Fruit fly (Drosophila melanogaster): ENCODE data around the gene CG33995.

The CG33995 gene

dm6 chr2L:5086905-5087522 is 43.9 kb downstream of the CG33995 start (continued):
- peak; percentile 81 for TF ChIP-seq CG12104 (GFP tag; optimal IDR thresholded peaks at IDR 0.05)
- TF ChIP-seq unc-4 (GFP tag; IDR thresholded peaks at IDR 0.05; ENCODE audit: partially characterized antibody) = no peak
- TF ChIP-seq dimm (GFP tag; IDR thresholded peaks at IDR 0.05) = 0 out of 2 replicates have a peak, but pooled peaks have one; percentile 17
- TF ChIP-seq fd102C (GFP tag; optimal IDR thresholded peaks at IDR 0.05) = peak; percentile 17
- TF ChIP-seq Jarid2 (GFP tag; optimal IDR thresholded peaks at IDR 0.05) = peak; percentile 53
- peak; percentile 68 for TF ChIP-seq Mad (GFP tag; optimal IDR thresholded peaks at IDR 0.05)
- TF ChIP-seq CG2202 (tag; optimal IDR thresholded peaks at IDR 0.05) = peak; percentile 18
- TF ChIP-seq CG4424 (GFP tag; optimal IDR thresholded peaks at IDR 0.05) = peak; percentile 76
- TF ChIP-seq CG10147 (GFP tag; optimal IDR thresholded peaks at IDR 0.05) = peak; percentile 77
- peak; percentile 61 for TF ChIP-seq fd3F (GFP tag; optimal IDR thresholded peaks at IDR 0.05)
- TF ChIP-seq wor (GFP tag; IDR thresholded peaks at IDR 0.05) = peak; percentile 56
- peak; percentile 23 for TF ChIP-seq disco-r (GFP tag; optimal IDR thresholded peaks at IDR 0.05)
- peak; percentile 76 for TF ChIP-seq CG5180 (GFP tag; optimal IDR thresholded peaks at IDR 0.05)
- TF ChIP-seq MTF-1 (GFP tag; optimal IDR thresholded peaks at IDR 0.05; ENCODE audit: borderline replicate concordance) = peak; percentile 32
- peak; percentile 54 for TF ChIP-seq corto (GFP tag; optimal IDR thresholded peaks at IDR 0.05)
- peak; percentile 83 for TF ChIP-seq CoRest (tag; optimal IDR thresholded peaks at IDR 0.05)
- peak; percentile 84 for TF ChIP-seq CG3281 (GFP tag; optimal IDR thresholded peaks at IDR 0.05)
- peak; percentile 39 for TF ChIP-seq Usf (GFP tag; optimal IDR thresholded peaks at IDR 0.05)
- no peak for TF ChIP-seq yki (optimal IDR thresholded peaks at IDR 0.05)
- peak; percentile 55 for TF ChIP-seq Camta (GFP tag; optimal IDR thresholded peaks at IDR 0.05)
- 0 out of 2 replicates have a peak, but pooled peaks have one; percentile 19 for TF ChIP-seq CG4360 (GFP tag; IDR thresholded peaks at IDR 0.05)
- TF ChIP-seq cg (GFP tag; optimal IDR thresholded peaks at IDR 0.05) = no peak
- TF ChIP-seq CG9727 (GFP tag; optimal IDR thresholded peaks at IDR 0.05) = peak; percentile 82
- no peak for TF ChIP-seq B-H2 (GFP tag; optimal IDR thresholded peaks at IDR 0.05)
- TF ChIP-seq CG2712 (tag; optimal IDR thresholded peaks at IDR 0.05) = peak; percentile 83
- peak; percentile 27 for TF ChIP-seq CG10431 (GFP tag; optimal IDR thresholded peaks at IDR 0.05)
- peak; percentile 38; the same call in 1 of the 2 replicates for TF ChIP-seq bowl (GFP tag; IDR thresholded peaks at IDR 0.05)
- no peak for TF ChIP-seq CG7963 (GFP tag; IDR thresholded peaks at IDR 0.05; ENCODE audit: partially characterized antibody)
- peak; percentile 73 for TF ChIP-seq Ssrp (tag; optimal IDR thresholded peaks at IDR 0.05)
- TF ChIP-seq aop (GFP tag; IDR thresholded peaks at IDR 0.05) = no peak
- peak; percentile 51 for TF ChIP-seq shn (GFP tag; optimal IDR thresholded peaks at IDR 0.05)
- peak; percentile 72 for TF ChIP-seq gsb-n (tag; optimal IDR thresholded peaks at IDR 0.05)
- peak; percentile 54 for TF ChIP-seq CG2116 (GFP tag; optimal IDR thresholded peaks at IDR 0.05)
- no peak for TF ChIP-seq ap (GFP tag; IDR thresholded peaks at IDR 0.05)
- peak; percentile 16 for TF ChIP-seq Dad (GFP tag; optimal IDR thresholded peaks at IDR 0.05)
- peak; percentile 19 for TF ChIP-seq CG18011 (GFP tag; optimal IDR thresholded peaks at IDR 0.05)
- peak; percentile 58 for TF ChIP-seq CG8089 (GFP tag; optimal IDR thresholded peaks at IDR 0.05)
- peak; percentile 70 for TF ChIP-seq CG2120 (GFP tag; optimal IDR thresholded peaks at IDR 0.05)
- peak; percentile 56 for TF ChIP-seq NC2β (GFP tag; optimal IDR thresholded peaks at IDR 0.05)
- peak; percentile 60 for TF ChIP-seq CG7786 (GFP tag; optimal IDR thresholded peaks at IDR 0.05)
- peak; percentile 63; the same call in 1 of the 2 replicates for TF ChIP-seq slbo (GFP tag; IDR thresholded peaks at IDR 0.05)
- no peak for TF ChIP-seq CG11560 (tag; IDR thresholded peaks at IDR 0.05)
- TF ChIP-seq tio (GFP tag; optimal IDR thresholded peaks at IDR 0.05) = peak; percentile 87
- TF ChIP-seq jigr1 (GFP tag; IDR thresholded peaks at IDR 0.05) = no peak
- TF ChIP-seq NK7.1 (GFP tag; optimal IDR thresholded peaks at IDR 0.05) = peak; percentile 16
- peak; percentile 85 for TF ChIP-seq nmo (GFP tag; optimal IDR thresholded peaks at IDR 0.05)
- TF ChIP-seq CG34422 (GFP tag; IDR thresholded peaks at IDR 0.05) = peak; percentile 49; the same call in 1 of the 3 replicates
- no peak for TF ChIP-seq Dp (GFP tag; optimal IDR thresholded peaks at IDR 0.05)
- peak; percentile 60 for TF ChIP-seq CG10654 (GFP tag; optimal IDR thresholded peaks at IDR 0.05)
- TF ChIP-seq Myb (GFP tag; optimal IDR thresholded peaks at IDR 0.05) = peak; percentile 41

Data from whole organism, embryonic.